Fruit fly (Drosophila melanogaster): Measurements from ENCODE around the gene Vinc.
A peak's percentile ranks its signal among the peaks of the same experiment; 100 is the strongest.

Vinc gene

dm6 chrX:2223454-2223853 is 1.1 kb upstream of the Vinc start, which contains the start of gene CG14052:
TSS of gene CG14052 (plus strand) at chrX:2223754.
- no peak for TF ChIP-seq CG17801 (GFP tag; optimal IDR thresholded peaks at IDR 0.05; ENCODE audit: partially characterized antibody)

- TF ChIP-seq CG17801 (GFP tag; optimal IDR thresholded peaks at IDR 0.05; ENCODE audit: partially characterized antibody) = no peak
Measured at dm6 chrX:2221598-2221997, 769 bp downstream of the Vinc start.

DNA sequence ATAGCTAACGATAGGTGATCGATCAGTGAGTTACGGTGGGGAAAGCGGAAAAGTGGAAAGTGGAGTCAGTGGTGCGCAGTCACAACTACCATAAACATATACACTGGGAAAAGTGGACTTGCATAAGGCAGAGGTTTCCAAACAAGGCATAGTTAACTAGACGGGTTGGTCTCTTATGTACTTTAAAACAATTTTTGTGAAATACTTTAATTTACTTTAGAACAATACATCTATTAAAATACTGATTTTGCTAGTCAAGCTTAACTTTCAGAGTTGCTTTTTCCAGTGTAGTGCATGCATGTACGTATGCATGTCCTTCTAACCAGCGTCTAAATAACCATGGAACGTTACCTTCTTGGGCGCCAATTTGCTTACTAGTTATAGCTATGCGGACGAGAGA is 2.5 kb downstream of the Vinc start:
- TF ChIP-seq CG17801 (GFP tag; optimal IDR thresholded peaks at IDR 0.05; ENCODE audit: partially characterized antibody) = no peak

DNA sequence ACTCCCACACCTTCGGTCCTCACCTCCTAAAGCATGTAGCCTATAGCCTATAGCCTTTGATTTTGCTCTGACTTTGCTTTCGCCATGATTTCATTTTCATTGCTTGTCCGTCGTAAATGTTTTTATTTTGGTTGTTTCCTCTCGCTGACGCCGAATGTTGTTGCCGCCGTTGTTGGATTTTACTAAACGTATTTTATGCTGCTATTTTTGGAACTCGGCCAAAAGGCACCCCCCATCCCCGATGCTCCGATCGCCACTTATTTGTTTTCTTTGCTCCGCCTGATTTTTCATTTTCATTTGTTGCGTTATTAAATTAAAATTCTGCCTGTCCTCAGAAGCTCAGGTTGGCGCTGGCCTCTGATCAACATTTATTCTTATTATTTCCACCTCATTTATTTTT is 3.1 kb downstream of the Vinc start:
- no peak for TF ChIP-seq CG17801 (GFP tag; optimal IDR thresholded peaks at IDR 0.05; ENCODE audit: partially characterized antibody)

DNA sequence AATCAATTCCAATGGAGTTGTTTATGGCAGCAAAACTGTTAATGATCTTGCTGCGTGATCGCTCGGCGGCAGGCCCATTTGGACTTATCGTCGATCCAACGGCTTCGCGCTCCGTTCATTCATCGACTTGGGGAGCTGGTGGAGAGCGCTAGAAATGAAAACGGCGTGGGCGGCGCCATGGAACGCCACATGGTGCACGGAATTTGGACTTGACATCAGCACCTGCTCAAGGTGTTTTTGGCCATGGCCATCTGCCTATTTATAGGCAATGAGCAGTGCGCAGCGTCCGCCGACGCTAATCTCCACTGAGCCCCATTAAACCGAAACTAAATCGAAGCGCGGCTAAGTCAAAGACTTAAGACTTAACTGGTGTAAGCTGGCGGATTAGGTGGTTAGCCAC is 3.9 kb downstream of the Vinc start:
- no peak for TF ChIP-seq CG17801 (GFP tag; optimal IDR thresholded peaks at IDR 0.05; ENCODE audit: partially characterized antibody)

DNA sequence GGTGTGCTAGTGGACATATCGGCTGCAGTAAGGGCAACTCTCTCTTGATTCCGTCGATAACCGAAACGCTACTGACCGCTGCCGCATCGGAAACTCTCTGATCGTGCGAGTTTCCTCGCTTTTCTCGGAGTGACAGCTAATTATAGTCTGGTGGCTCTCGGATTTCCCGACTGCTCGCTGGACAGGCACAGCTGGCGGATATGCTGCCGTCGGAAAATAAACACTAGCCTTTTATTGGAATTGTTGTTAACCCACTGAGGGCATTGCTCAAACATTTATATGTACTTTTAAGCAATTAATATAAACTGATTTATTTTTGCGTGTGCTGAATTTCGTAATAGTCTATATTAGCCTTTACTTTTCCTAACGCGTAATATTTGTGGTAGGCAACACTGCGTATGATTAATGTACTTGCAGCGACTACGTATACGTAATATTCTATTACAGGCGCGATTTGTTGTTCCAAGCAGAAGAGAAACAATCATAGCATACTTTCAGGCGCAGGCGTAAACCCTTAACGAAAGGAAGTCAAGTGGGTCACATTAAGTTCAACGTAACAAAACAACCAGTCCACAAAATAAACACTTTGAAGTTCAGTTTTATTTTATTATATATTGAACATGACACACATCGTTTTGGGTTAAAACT is 8.5 kb downstream of the Vinc start, which contains the start of gene SmydA-8:
TSS of gene SmydA-8 (minus strand) at position 51 of the 648 bp plus-strand sequence.
- TF ChIP-seq CG17801 (GFP tag; optimal IDR thresholded peaks at IDR 0.05; ENCODE audit: partially characterized antibody) = peak; percentile 32

DNA sequence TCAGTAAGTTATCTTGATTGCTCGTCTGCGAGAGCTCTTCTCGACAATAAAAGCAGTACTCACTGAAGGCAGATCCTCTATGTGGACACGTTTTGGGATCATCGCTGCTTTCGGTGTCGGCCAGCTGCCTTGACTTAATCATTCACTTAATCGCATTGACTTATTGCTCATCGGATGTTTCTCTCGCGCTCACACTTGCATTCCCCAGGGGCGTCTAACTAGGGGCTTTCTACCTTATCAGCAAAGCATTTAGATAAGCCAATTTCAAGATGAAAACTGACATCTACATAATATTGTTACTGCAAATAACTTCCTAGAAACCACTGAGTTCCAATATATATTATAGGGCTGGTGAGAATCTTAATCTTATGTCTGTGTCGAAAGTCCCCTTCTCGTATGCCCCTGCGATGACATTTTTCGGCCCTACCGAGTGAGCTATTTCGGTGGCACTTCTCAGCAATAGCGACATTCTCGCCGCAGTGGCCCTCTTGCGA is 10.0 kb downstream of the Vinc start:
- no peak for TF ChIP-seq CG17801 (GFP tag; optimal IDR thresholded peaks at IDR 0.05; ENCODE audit: partially characterized antibody)

dm6 chrX:2208641-2209241 is 13.6 kb downstream of the Vinc start:
- no peak for TF ChIP-seq CG17801 (GFP tag; optimal IDR thresholded peaks at IDR 0.05; ENCODE audit: partially characterized antibody)

DNA sequence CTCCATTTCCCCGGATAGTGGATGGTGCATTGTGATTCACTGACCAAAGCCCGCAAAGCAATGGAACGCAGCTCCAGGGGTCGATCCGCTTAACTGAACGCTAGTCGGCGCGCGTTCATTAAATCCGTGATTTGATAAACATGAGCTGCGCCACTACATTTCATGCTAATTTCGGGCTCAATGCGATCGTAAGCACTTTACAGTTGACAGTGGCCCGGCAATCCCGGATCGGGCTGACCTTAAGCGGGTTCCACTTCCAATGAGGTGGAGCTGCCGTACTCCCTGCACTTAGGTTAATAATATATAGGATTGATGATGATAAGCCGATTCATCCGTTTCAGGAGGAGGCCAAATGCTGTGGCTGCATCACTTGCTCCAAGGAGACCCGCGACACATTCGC is 18.6 kb downstream of the Vinc start, which contains the start of gene FarO:
TSS of gene FarO (minus strand) at position 101 of the 400 bp plus-strand sequence.
- no peak for TF ChIP-seq CG17801 (GFP tag; optimal IDR thresholded peaks at IDR 0.05; ENCODE audit: partially characterized antibody)

- no peak for TF ChIP-seq CG17801 (GFP tag; optimal IDR thresholded peaks at IDR 0.05; ENCODE audit: partially characterized antibody)
Measured at dm6 chrX:2199303-2199702, 23.1 kb downstream of the Vinc start.

dm6 chrX:2198272-2198571 is 24.1 kb downstream of the Vinc start:
- TF ChIP-seq CG17801 (GFP tag; optimal IDR thresholded peaks at IDR 0.05; ENCODE audit: partially characterized antibody) = no peak

DNA sequence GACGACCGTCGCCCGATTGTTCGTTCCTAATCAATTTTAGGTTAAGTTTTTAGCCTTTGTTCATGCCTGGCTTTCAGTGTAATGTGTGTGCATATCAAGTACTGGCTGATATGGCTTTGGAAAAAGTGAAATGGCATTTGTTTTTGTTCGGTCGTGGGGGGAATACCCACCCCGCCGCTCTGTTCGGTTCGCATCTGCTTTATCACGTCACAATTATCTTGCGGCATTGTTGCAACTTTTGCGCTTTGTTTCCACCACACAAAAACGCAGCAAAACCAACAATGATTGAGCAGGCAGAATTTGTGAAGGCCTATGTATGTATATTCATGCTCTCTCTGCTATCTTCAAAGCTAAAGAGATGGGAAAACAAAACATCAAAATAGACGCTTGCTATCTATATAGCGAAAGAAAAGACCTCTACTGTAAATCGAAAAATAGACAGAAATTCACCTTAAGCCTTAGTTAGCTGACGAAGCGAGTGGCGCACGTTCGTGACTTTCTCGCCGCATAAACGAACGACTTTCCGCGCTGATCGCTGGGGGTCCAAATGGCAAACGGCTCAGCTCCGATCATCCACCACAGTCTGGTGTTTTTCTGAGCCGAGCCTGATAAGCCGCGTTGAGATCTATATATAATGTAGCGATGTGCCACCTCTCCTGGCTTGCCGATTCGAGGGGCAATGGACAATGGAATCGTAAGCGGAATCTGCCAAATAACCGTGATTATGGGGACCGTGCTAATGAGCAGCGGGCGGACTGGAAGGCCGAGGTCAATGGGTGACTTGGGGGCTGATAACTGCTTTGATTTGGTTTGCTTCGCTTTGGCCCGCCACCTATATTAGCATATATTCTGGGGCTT is 24.7 kb downstream of the Vinc start:
- no peak for TF ChIP-seq CG17801 (GFP tag; optimal IDR thresholded peaks at IDR 0.05; ENCODE audit: partially characterized antibody)

dm6 chrX:2196086-2196732 is 26.2 kb downstream of the Vinc start:
- TF ChIP-seq CG17801 (GFP tag; optimal IDR thresholded peaks at IDR 0.05; ENCODE audit: partially characterized antibody) = peak; percentile 87

DNA sequence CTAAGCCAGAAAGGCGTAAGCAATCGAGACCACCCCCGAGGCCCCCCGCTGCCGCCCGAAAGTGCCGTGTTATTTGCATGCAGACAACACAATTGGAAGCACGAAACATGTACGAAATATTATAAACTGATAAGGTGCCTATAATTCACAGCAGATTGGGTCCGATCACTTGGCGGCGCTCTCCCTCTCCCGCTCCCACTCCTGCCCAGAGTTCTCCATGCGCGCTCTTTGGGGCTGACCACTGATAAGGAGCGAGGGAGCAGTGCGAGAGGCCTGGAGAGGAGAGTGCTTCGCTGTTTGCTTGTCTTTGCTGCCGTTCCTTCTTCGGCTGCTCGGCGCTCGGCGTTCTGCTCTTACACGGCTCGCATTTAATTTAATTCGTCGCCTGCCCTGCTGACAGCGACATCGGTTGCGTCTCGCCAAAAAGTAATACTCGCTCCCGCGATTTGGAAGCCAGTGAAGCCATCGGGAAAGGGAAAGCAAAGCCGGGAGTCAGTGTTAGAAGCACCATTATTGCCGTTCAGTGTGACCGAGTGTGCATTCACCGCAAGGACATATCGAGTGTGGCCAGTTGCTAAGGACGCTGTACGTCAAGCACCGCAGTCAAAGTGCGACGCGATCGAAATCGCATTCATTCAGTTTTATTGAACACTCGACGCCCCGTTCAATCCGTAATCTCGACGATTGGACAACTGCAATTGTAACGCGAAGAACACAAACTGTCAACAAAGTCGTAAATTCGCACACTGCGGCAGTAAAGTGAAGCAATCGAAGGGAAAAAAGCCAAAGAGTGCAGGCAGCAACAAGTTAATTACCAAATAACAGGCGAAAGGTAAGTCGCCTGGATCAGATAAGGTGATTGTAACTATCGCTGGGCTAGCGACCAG is 27.9 kb downstream of the Vinc start:
- TF ChIP-seq CG17801 (GFP tag; optimal IDR thresholded peaks at IDR 0.05; ENCODE audit: partially characterized antibody) = peak; percentile 24
